Worm (Caenorhabditis elegans) whole organism, mixed stage, embryonic: ENCODE data around the gene him-3.

ENCODE experiments used
- blmp-1 ChIP-seq: fragments of 150-350 bp; optimal IDR thresholded peaks from 2 replicates; lab custom pipeline; 2014; ENCODE audit warnings: missing biosample characterization, missing genetic modification characterization
- drap-1 ChIP-seq: fragments of 200-800 bp; sonication (Bioruptor generic); optimal IDR thresholded peaks from 3 replicates; lab custom pipeline; 2018; ENCODE audit warnings: mild to moderate bottlenecking, missing genetic modification characterization, missing compliant biosample characterization
- elt-3 ChIP-seq: fragments of 150-350 bp; optimal IDR thresholded peaks from 2 replicates; lab custom pipeline; 2014; ENCODE audit warnings: missing biosample characterization, missing genetic modification characterization
- lin-13 ChIP-seq: fragments of 150-350 bp; optimal IDR thresholded peaks from 2 replicates; lab custom pipeline; 2014; ENCODE audit warnings: missing biosample characterization, missing genetic modification characterization
- lin-32 ChIP-seq: fragments of 200-800 bp; sonication (Bioruptor generic); optimal IDR thresholded peaks from 2 replicates; lab custom pipeline; 2018; ENCODE audit warnings: mild to moderate bottlenecking, missing genetic modification characterization, missing compliant biosample characterization
- lsy-2 ChIP-seq: fragments of 150-350 bp; optimal IDR thresholded peaks from 2 replicates; lab custom pipeline; 2014; ENCODE audit warnings: missing biosample characterization, missing genetic modification characterization
- nhr-12 ChIP-seq: fragments of 150-350 bp; optimal IDR thresholded peaks from 2 replicates; lab custom pipeline; 2014; ENCODE audit warnings: missing biosample characterization, missing genetic modification characterization
- nhr-237 ChIP-seq: fragments of 150-350 bp; optimal IDR thresholded peaks from 2 replicates; lab custom pipeline; 2014; ENCODE audit warnings: missing biosample characterization, missing genetic modification characterization
- pha-4 ChIP-seq: fragments of 150-350 bp; optimal IDR thresholded peaks from 2 replicates; lab custom pipeline; 2018; ENCODE audit warnings: missing biosample characterization, missing genetic modification reagents, missing genetic modification characterization
- snpc-4 ChIP-seq: fragments of 150-350 bp; optimal IDR thresholded peaks from 2 replicates; lab custom pipeline; 2014; ENCODE audit warnings: missing biosample characterization, missing genetic modification characterization
- ztf-11 ChIP-seq: fragments of 150-350 bp; optimal IDR thresholded peaks from 2 replicates; lab custom pipeline; 2014; ENCODE audit warnings: missing biosample characterization, missing genetic modification characterization

DNA sequence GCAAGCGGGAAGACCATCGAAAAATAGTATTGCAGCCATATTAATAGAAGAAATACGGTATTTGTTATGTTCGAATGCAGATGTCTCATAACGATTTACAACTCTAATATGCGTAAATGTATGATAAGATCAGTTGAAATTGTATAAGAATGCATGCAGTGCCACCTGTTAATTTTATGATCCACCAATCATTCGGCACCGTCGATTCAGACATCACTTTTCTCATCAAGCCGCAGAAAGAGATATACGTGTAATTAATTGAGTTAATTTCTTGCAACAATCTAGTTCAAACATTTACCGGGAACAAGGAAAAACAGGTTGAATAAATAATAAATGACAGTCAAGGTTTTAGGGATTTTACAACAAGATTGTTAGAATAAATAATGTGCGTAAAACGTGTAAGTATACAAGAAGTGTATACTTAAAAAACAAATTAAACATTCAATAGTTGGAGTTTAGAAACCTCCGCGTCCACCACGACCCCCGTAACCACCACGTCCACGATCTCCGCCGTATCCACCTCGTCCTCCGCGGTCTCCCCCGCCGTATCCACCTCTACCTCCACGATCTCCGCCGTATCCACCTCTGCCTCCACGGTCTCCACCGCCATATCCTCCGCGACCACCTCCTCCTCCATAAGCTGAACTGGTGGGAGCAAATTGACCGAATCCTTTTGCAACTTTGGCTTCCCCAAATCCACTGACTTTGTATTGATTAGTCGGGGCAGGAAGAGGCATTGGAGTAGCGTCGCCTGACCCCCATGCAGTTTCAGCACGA is 3.0 kb upstream of the him-3 start:
- TF ChIP-seq elt-3, result no peak
- TF ChIP-seq lin-32 (GFP tag; lab: Kevin White, UChicago), result no peak
- no peak for TF ChIP-seq snpc-4
- TF ChIP-seq blmp-1, result no peak
- no peak for TF ChIP-seq nhr-12 (tag; lab: Kevin White, UChicago)
- TF ChIP-seq lsy-2 (tag; lab: Kevin White, UChicago), result no peak
- no peak for TF ChIP-seq ztf-11
- no peak for TF ChIP-seq pha-4 (tag; lab: Kevin White, UChicago)
- no peak for TF ChIP-seq lin-13 (tag; lab: Kevin White, UChicago)
- TF ChIP-seq nhr-237 (tag; lab: Kevin White, UChicago), result no peak
- TF ChIP-seq drap-1 (GFP tag; lab: Kevin White, UChicago), result no peak
